In the genomic region with DNA sequence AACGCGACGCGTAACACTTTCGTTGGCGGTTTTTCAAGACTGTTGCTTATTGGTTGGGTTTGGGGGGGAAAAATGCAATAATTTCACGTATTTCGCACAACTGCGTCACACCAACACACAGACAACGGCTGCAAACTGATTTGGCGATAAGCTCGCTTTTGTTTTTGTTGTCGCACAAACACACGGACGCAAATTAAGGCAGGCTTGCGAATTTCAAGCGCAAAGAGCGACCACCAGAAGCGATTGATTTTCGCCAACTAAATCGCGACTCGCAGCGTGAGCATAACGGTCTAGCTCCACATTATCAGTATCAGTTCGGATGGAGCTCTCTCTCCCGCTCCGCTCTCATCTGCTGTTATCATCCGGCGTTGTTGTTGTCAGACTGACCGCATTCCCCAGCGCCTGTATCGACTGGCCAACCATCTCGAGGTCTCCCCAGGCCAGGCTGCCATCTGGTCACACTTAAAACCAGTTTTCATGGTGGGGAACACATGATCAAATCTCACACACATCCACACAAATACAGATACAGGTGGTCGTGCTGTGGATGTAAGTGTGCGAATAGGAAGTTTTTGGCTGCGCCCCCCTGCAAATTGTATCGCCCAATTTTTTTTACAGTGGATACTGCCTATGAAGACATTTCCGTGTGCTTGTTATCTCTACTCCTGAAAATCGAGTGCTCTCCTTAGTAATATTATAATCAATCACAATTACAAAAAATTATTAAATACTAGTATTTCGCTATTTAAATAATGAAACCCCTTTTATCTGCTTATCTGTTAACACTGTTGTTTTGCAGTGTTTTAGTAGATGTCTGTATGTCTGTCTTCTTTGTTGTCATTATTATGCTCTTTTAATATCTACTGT, we compare ENCODE assay signal across 5 fruit fly cellular contexts.
TF ChIP-seq lines count a peak whose summit lies in the region.

No protein-coding gene starts in this region.

TF ChIP-seq in whole organism, adult, 20 proteins besides CTCF, POLR2A, EP300 and RAD21 (continued from another document):
- TF ChIP-seq tj (GFP tag; optimal IDR thresholded peaks at IDR 0.05; lab: Kevin White, UChicago) (peak; percentile 91), Crg-1 (GFP tag; optimal IDR thresholded peaks at IDR 0.05; lab: Kevin White, UChicago) (peak; percentile 22), Mnt (GFP tag; optimal IDR thresholded peaks at IDR 0.05; lab: Kevin White, UChicago) (peak; percentile 67), Clk (GFP tag; optimal IDR thresholded peaks at IDR 0.05; lab: Kevin White, UChicago) (no peak)

TF ChIP-seq in whole organism, embryonic, 481 proteins besides CTCF, POLR2A, EP300 and RAD21 (continued from another document and continues in another):
- TF ChIP-seq crc (GFP tag; optimal IDR thresholded peaks at IDR 0.05; lab: Kevin White, UChicago) (no peak), amos (GFP tag; IDR thresholded peaks at IDR 0.05; lab: Robert Waterston, UW; ENCODE audit: partially characterized antibody) (no peak; the same call in 1 of the 2 replicates), Ets65A (GFP tag; lab: Kevin White, UChicago) (no peak), gsb-n (tag; optimal IDR thresholded peaks at IDR 0.05; lab: Kevin White, UChicago) (no peak), CG13287 (GFP tag; IDR thresholded peaks at IDR 0.05; lab: Robert Waterston, UW; ENCODE audit: partially characterized antibody) (peak; percentile 38; the same call in 1 of the 2 replicates), H2.0 (GFP tag; IDR thresholded peaks at IDR 0.05; lab: Robert Waterston, UW) (peak; percentile 22; the same call in 1 of the 2 replicates), Ravus (GFP tag; IDR thresholded peaks at IDR 0.05; lab: Robert Waterston, UW) (no peak; the same call in 1 of the 2 replicates), Drgx (GFP tag; IDR thresholded peaks at IDR 0.05; lab: Robert Waterston, UW) (peak; percentile 72), CG31441 (GFP tag; IDR thresholded peaks at IDR 0.05; lab: Robert Waterston, UW) (peak; percentile 42), Adf1 (GFP tag; IDR thresholded peaks at IDR 0.05; lab: Robert Waterston, UW) (peak; percentile 57; the same call in 1 of the 2 replicates), mld (GFP tag; IDR thresholded peaks at IDR 0.05; lab: Robert Waterston, UW; ENCODE audit: partially characterized antibody) (no peak), Eip74EF (GFP tag; optimal IDR thresholded peaks at IDR 0.05; lab: Kevin White, UChicago) (peak in 1 of 2 experiments; percentile 75), D19B (GFP tag; optimal IDR thresholded peaks at IDR 0.05; lab: Kevin White, UChicago) (peak; percentile 36), CG7357 (GFP tag; IDR thresholded peaks at IDR 0.05; lab: Robert Waterston, UW) (peak; percentile 37; the same call in 2 of the 3 replicates), Blimp-1 (GFP tag; optimal IDR thresholded peaks at IDR 0.05; lab: Kevin White, UChicago) (peak; percentile 11), CG17385 (GFP tag; optimal IDR thresholded peaks at IDR 0.05; lab: Kevin White, UChicago) (peak; percentile 43), oc (tag; optimal IDR thresholded peaks at IDR 0.05; lab: Kevin White, UChicago) (peak; percentile 17), Deaf1 (tag; optimal IDR thresholded peaks at IDR 0.05; lab: Kevin White, UChicago) (peak; percentile 14), ems (GFP tag; optimal IDR thresholded peaks at IDR 0.05; lab: Kevin White, UChicago) (peak; percentile 33), jing (GFP tag; optimal IDR thresholded peaks at IDR 0.05; lab: Kevin White, UChicago) (peak; percentile 10), CG13123 (GFP tag; optimal IDR thresholded peaks at IDR 0.05; lab: Kevin White, UChicago) (peak; percentile 21), sc (optimal IDR thresholded peaks at IDR 0.05; lab: Kevin White, UChicago) (no peak), sc (GFP tag; optimal IDR thresholded peaks at IDR 0.05; lab: Kevin White, UChicago) (no peak), CG32767 (GFP tag; IDR thresholded peaks at IDR 0.05; lab: Robert Waterston, UW) (peak; percentile 55; the same call in 1 of the 2 replicates), Dp (GFP tag; optimal IDR thresholded peaks at IDR 0.05; lab: Kevin White, UChicago) (no peak), Sox102F (GFP tag; optimal IDR thresholded peaks at IDR 0.05; lab: Kevin White, UChicago) (peak; percentile 56), CG30403 (GFP tag; optimal IDR thresholded peaks at IDR 0.05; lab: Kevin White, UChicago) (peak; percentile 34)

TF ChIP-seq in whole organism, prepupa, 60 proteins besides CTCF, POLR2A, EP300 and RAD21 (continued from another document and continues in another):
- TF ChIP-seq CG11762 (GFP tag; optimal IDR thresholded peaks at IDR 0.05; lab: Kevin White, UChicago; ENCODE audit: insufficient read depth) (peak; percentile 19), fkh (GFP tag; optimal IDR thresholded peaks at IDR 0.05; lab: Kevin White, UChicago) (peak; percentile 58), CG8119 (GFP tag; IDR thresholded peaks at IDR 0.05; lab: Robert Waterston, UW) (peak; percentile 70), fd85E (GFP tag; optimal IDR thresholded peaks at IDR 0.05; lab: Kevin White, UChicago) (no peak), Gug (GFP tag; IDR thresholded peaks at IDR 0.05; lab: Robert Waterston, UW) (peak; percentile 52; the same call in 1 of the 2 replicates), Eip75B (GFP tag; optimal IDR thresholded peaks at IDR 0.05; lab: Kevin White, UChicago) (peak; percentile 23), fd59A (GFP tag; optimal IDR thresholded peaks at IDR 0.05; lab: Kevin White, UChicago) (no peak), OdsH (GFP tag; optimal IDR thresholded peaks at IDR 0.05; lab: Kevin White, UChicago) (peak; percentile 70), CG9139 (GFP tag; optimal IDR thresholded peaks at IDR 0.05; lab: Kevin White, UChicago) (peak; percentile 4), CG7368 (GFP tag; optimal IDR thresholded peaks at IDR 0.05; lab: Kevin White, UChicago) (peak; percentile 40), Eip93F (GFP tag; optimal IDR thresholded peaks at IDR 0.05; lab: Kevin White, UChicago) (peak; percentile 43), CG15336 (GFP tag; IDR thresholded peaks at IDR 0.05; lab: Robert Waterston, UW) (peak; percentile 78), Smox (GFP tag; optimal IDR thresholded peaks at IDR 0.05; lab: Kevin White, UChicago) (peak; percentile 71), net (GFP tag; optimal IDR thresholded peaks at IDR 0.05; lab: Kevin White, UChicago) (peak; percentile 41), svp (GFP tag; lab: Kevin White, UChicago) (peak; percentile 82), cyc (GFP tag; optimal IDR thresholded peaks at IDR 0.05; lab: Kevin White, UChicago) (peak; percentile 64), Hr38 (GFP tag; optimal IDR thresholded peaks at IDR 0.05; lab: Kevin White, UChicago) (no peak), Blimp-1 (GFP tag; optimal IDR thresholded peaks at IDR 0.05; lab: Kevin White, UChicago) (peak; percentile 15), ss (GFP tag; optimal IDR thresholded peaks at IDR 0.05; lab: Kevin White, UChicago) (no peak), CG3919 (GFP tag; optimal IDR thresholded peaks at IDR 0.05; lab: Kevin White, UChicago) (peak; percentile 57), Met (GFP tag; optimal IDR thresholded peaks at IDR 0.05; lab: Kevin White, UChicago) (peak; percentile 72), CG6163 (GFP tag; IDR thresholded peaks at IDR 0.05; lab: Robert Waterston, UW) (peak; percentile 67; the same call in 2 of the 3 replicates), salr (GFP tag; optimal IDR thresholded peaks at IDR 0.05; lab: Kevin White, UChicago) (peak in 1 of 2 experiments; percentile 8), CG11294 (GFP tag; IDR thresholded peaks at IDR 0.05; lab: Robert Waterston, UW) (peak; percentile 59), CG34406 (GFP tag; optimal IDR thresholded peaks at IDR 0.05; lab: Kevin White, UChicago) (peak; percentile 53), dsx (GFP tag; optimal IDR thresholded peaks at IDR 0.05; lab: Kevin White, UChicago; ENCODE audit: poor library complexity, severe bottlenecking) (no peak), Sox15 (GFP tag; optimal IDR thresholded peaks at IDR 0.05; lab: Kevin White, UChicago) (peak; percentile 39), Hr4 (GFP tag; optimal IDR thresholded peaks at IDR 0.05; lab: Kevin White, UChicago) (peak; percentile 85), CG10631 (GFP tag; optimal IDR thresholded peaks at IDR 0.05; lab: Kevin White, UChicago) (peak; percentile 38), Eip78C (GFP tag; lab: Kevin White, UChicago) (peak; percentile 93)

TF ChIP-seq in whole organism, pupa, 21 proteins besides CTCF, POLR2A, EP300 and RAD21 (continued from another document):
- TF ChIP-seq CG17806 (tag; optimal IDR thresholded peaks at IDR 0.05; lab: Kevin White, UChicago) (peak; percentile 35), CG12605 (GFP tag; IDR thresholded peaks at IDR 0.05; lab: Robert Waterston, UW) (peak; percentile 14; the same call in 1 of the 2 replicates), CG8301 (tag; optimal IDR thresholded peaks at IDR 0.05; lab: Kevin White, UChicago) (peak; percentile 37)
TF ChIP-seq in whole organism, pupa: peak in this region for 14.

TF ChIP-seq in whole organism, wandering third instar larva, 38 proteins besides CTCF, POLR2A, EP300 and RAD21 (continued from another document):
- peak; percentile 83 for TF ChIP-seq h (GFP tag; optimal IDR thresholded peaks at IDR 0.05; lab: Kevin White, UChicago)
- peak; percentile 44 for TF ChIP-seq br (GFP tag; optimal IDR thresholded peaks at IDR 0.05; lab: Kevin White, UChicago)
- no peak for TF ChIP-seq tai (GFP tag; optimal IDR thresholded peaks at IDR 0.05; lab: Kevin White, UChicago)
- no peak for TF ChIP-seq Myc (optimal IDR thresholded peaks at IDR 0.05; lab: Kevin White, UChicago)
- TF ChIP-seq woc (GFP tag; optimal IDR thresholded peaks at IDR 0.05; lab: Kevin White, UChicago): peak; percentile 50
- peak; percentile 54 for TF ChIP-seq sage (GFP tag; optimal IDR thresholded peaks at IDR 0.05; lab: Kevin White, UChicago)
- no peak for TF ChIP-seq CG9705 (GFP tag; optimal IDR thresholded peaks at IDR 0.05; lab: Kevin White, UChicago)
- TF ChIP-seq dsf (GFP tag; optimal IDR thresholded peaks at IDR 0.05; lab: Kevin White, UChicago; ENCODE audit: borderline replicate concordance): no peak
- peak; percentile 70 for TF ChIP-seq sv (GFP tag; optimal IDR thresholded peaks at IDR 0.05; lab: Kevin White, UChicago)
- TF ChIP-seq Dif (GFP tag; optimal IDR thresholded peaks at IDR 0.05; lab: Kevin White, UChicago; ENCODE audit: partially characterized antibody): peak; percentile 89
- TF ChIP-seq psq (GFP tag; optimal IDR thresholded peaks at IDR 0.05; lab: Kevin White, UChicago): peak; percentile 60
- TF ChIP-seq ey (GFP tag; optimal IDR thresholded peaks at IDR 0.05; lab: Kevin White, UChicago): peak; percentile 72
- no peak for TF ChIP-seq Jra (GFP tag; optimal IDR thresholded peaks at IDR 0.05; lab: Kevin White, UChicago)
- TF ChIP-seq brk (GFP tag; optimal IDR thresholded peaks at IDR 0.05; lab: Kevin White, UChicago): peak; percentile 48
- peak; percentile 68 for TF ChIP-seq GATAd (GFP tag; optimal IDR thresholded peaks at IDR 0.05; lab: Kevin White, UChicago)
- no peak for TF ChIP-seq CG32264 (GFP tag; optimal IDR thresholded peaks at IDR 0.05; lab: Kevin White, UChicago)
- no peak for TF ChIP-seq Rel (GFP tag; optimal IDR thresholded peaks at IDR 0.05; lab: Kevin White, UChicago)
- TF ChIP-seq Rel (tag; optimal IDR thresholded peaks at IDR 0.05; lab: Kevin White, UChicago): peak; percentile 96
- TF ChIP-seq Hnf4 (GFP tag; optimal IDR thresholded peaks at IDR 0.05; lab: Kevin White, UChicago): peak; percentile 46
- no peak for TF ChIP-seq Mio (GFP tag; optimal IDR thresholded peaks at IDR 0.05; lab: Kevin White, UChicago)
